Worm (Caenorhabditis elegans) whole organism, L4 larva: Measurements from ENCODE around the gene Y97E10AR.3.
A peak's percentile ranks its signal among the peaks of the same experiment; 100 is the strongest.

Experiments used
- D1046.2 ChIP-seq: fragments of 200-800 bp; sonication (Bioruptor generic); IDR thresholded peaks from 2 replicates; pipeline ENCODE4 v1.3.6; 2022; ENCODE audit warnings: missing genetic modification characterization, missing compliant biosample characterization
- F26F4.8 ChIP-seq: fragments of 200-800 bp; sonication (Bioruptor generic); conservative IDR thresholded peaks from 2 replicates; pipeline ENCODE4 v1.3.6; 2022; ENCODE audit warnings: missing genetic modification characterization, missing compliant biosample characterization
- T20F7.1 ChIP-seq: fragments of 200-800 bp; sonication (Bioruptor generic); optimal IDR thresholded peaks from 2 replicates; lab custom pipeline; 2018; ENCODE audit warnings: mild to moderate bottlenecking, missing genetic modification characterization, missing compliant biosample characterization
- Y5F2A.4 ChIP-seq: fragments of 200-800 bp; sonication (Bioruptor generic); optimal IDR thresholded peaks from 2 replicates; lab custom pipeline; 2018; ENCODE audit warnings: mild to moderate bottlenecking, missing genetic modification characterization, missing compliant biosample characterization
- Y75B8A.6 ChIP-seq: fragments of 200-800 bp; sonication (Bioruptor generic); IDR thresholded peaks from 2 replicates; pipeline ENCODE4 v1.3.6; 2022; ENCODE audit warnings: missing genetic modification reagents, missing genetic modification characterization, missing compliant biosample characterization
- ZK337.2 ChIP-seq: fragments of 200-800 bp; sonication (Bioruptor generic); IDR thresholded peaks from 2 replicates; pipeline ENCODE4 v1.3.6; 2022; ENCODE audit warnings: missing genetic modification reagents, missing genetic modification characterization, missing compliant biosample characterization
- aly-2 ChIP-seq: sonication (generic microtip); optimal IDR thresholded peaks from 2 replicates; lab custom pipeline; 2018; ENCODE audit warnings: missing biosample characterization, missing genetic modification characterization
- ama-1 ChIP-seq: fragments of 150-350 bp; optimal IDR thresholded peaks from 2 replicates; lab custom pipeline; 2014; ENCODE audit warnings: inconsistent platforms, mixed read lengths
- attf-4 ChIP-seq: sonication (generic microtip); optimal IDR thresholded peaks from 3 replicates; lab custom pipeline; 2017; ENCODE audit warnings: missing biosample characterization, missing genetic modification characterization
- ceh-20 ChIP-seq: fragments of 200-800 bp; sonication (Bioruptor generic); IDR thresholded peaks from 2 replicates; pipeline ENCODE4 v1.3.6; 2022; ENCODE audit warnings: missing genetic modification reagents, missing genetic modification characterization, missing compliant biosample characterization
- ceh-32 ChIP-seq: sonication (generic microtip); optimal IDR thresholded peaks from 2 replicates; lab custom pipeline; 2016; ENCODE audit warnings: mild to moderate bottlenecking, missing genetic modification characterization, missing compliant biosample characterization; ENCODE audit not compliant: poor library complexity
- ctbp-1 ChIP-seq: fragments of 200-800 bp; sonication (Bioruptor generic); IDR thresholded peaks from 2 replicates; pipeline ENCODE4 v1.3.6; 2022; ENCODE audit warnings: missing genetic modification reagents, missing genetic modification characterization, missing compliant biosample characterization
- daf-16 ChIP-seq, 3 experiments: sonication (generic microtip); optimal IDR thresholded peaks; 2 replicates each; lab custom pipeline; 2016 to 2017; ENCODE audit warnings: missing genetic modification characterization in 3 of 3, missing genetic modification reagents in 3 of 3, mild to moderate bottlenecking in 2 of 3, missing compliant biosample characterization in 2 of 3, missing biosample characterization in 1 of 3, moderate library complexity in 1 of 3
- daf-19 ChIP-seq: fragments of 200-800 bp; sonication (Bioruptor generic); conservative IDR thresholded peaks from 2 replicates; pipeline ENCODE4 v1.3.6; 2022; ENCODE audit warnings: missing genetic modification characterization, missing compliant biosample characterization
- daf-8 ChIP-seq: fragments of 200-800 bp; sonication (Bioruptor generic); IDR thresholded peaks from 2 replicates; pipeline ENCODE4 v1.3.6; 2022; ENCODE audit warnings: missing genetic modification characterization, missing compliant biosample characterization
- dmd-6 ChIP-seq: fragments of 200-800 bp; sonication (Bioruptor generic); IDR thresholded peaks from 2 replicates; pipeline ENCODE4 v1.3.6; 2022; ENCODE audit warnings: missing genetic modification reagents, missing genetic modification characterization, missing compliant biosample characterization
- fkh-10 ChIP-seq: fragments of 150-350 bp; optimal IDR thresholded peaks from 2 replicates; lab custom pipeline; 2014; ENCODE audit warnings: missing biosample characterization, missing genetic modification reagents, missing genetic modification characterization
- fos-1 ChIP-seq: fragments of 150-350 bp; optimal IDR thresholded peaks from 2 replicates; lab custom pipeline; 2014; ENCODE audit warnings: missing biosample characterization, missing genetic modification characterization
- hif-1 ChIP-seq, 2 experiments: sonication (generic microtip); optimal IDR thresholded peaks; 2 replicates each; lab custom pipeline; 2016 to 2017; ENCODE audit warnings: missing compliant biosample characterization in 2 of 2, missing genetic modification characterization in 2 of 2, missing genetic modification reagents in 2 of 2, missing genotype in 2 of 2, mild to moderate bottlenecking in 1 of 2
- lin-1 ChIP-seq: fragments of 200-800 bp; sonication (Bioruptor generic); IDR thresholded peaks from 2 replicates; pipeline ENCODE4 v1.3.6; 2022; ENCODE audit warnings: missing genetic modification reagents, missing genetic modification characterization, missing compliant biosample characterization
- lin-13 ChIP-seq: fragments of 150-350 bp; optimal IDR thresholded peaks from 2 replicates; lab custom pipeline; 2014; ENCODE audit warnings: missing biosample characterization, missing genetic modification reagents, missing genetic modification characterization
- lin-29 ChIP-seq: fragments of 200-800 bp; sonication (Bioruptor generic); IDR thresholded peaks from 2 replicates; pipeline ENCODE4 v1.3.6; 2022; ENCODE audit warnings: missing genetic modification reagents, missing genetic modification characterization, missing compliant biosample characterization
- lin-38 ChIP-seq: fragments of 200-800 bp; sonication (Bioruptor generic); IDR thresholded peaks from 2 replicates; pipeline ENCODE4 v1.3.6; 2022; ENCODE audit warnings: missing genetic modification reagents, missing genetic modification characterization, missing compliant biosample characterization
- lsy-2 ChIP-seq, 2 experiments: fragments of 150-350 bp in 1 of 2; sonication (generic microtip) in 1 of 2; optimal IDR thresholded peaks; 2 replicates each; lab custom pipeline; 2014 to 2017; ENCODE audit warnings: missing biosample characterization in 2 of 2, missing genetic modification characterization in 2 of 2
- madf-5 ChIP-seq, 2 experiments: fragments of 200-800 bp; sonication (Bioruptor generic); IDR thresholded peaks; 2 replicates each; pipeline ENCODE4 v1.3.6; 2022; ENCODE audit warnings: missing compliant biosample characterization in 2 of 2, missing genetic modification characterization in 2 of 2
- madf-9 ChIP-seq: fragments of 200-800 bp; sonication (Bioruptor generic); conservative IDR thresholded peaks from 2 replicates; pipeline ENCODE4 v1.3.6; 2022; ENCODE audit warnings: missing genetic modification reagents, missing genetic modification characterization, missing compliant biosample characterization
- mdl-1 ChIP-seq, 2 experiments: fragments of 150-350 bp in 1 of 2; sonication (generic microtip) in 1 of 2; optimal IDR thresholded peaks; 2 replicates each; lab custom pipeline; 2014 to 2017; ENCODE audit warnings: missing biosample characterization in 2 of 2, missing genetic modification characterization in 2 of 2
- mdt-29 ChIP-seq: fragments of 200-800 bp; sonication (Bioruptor generic); IDR thresholded peaks from 2 replicates; pipeline ENCODE4 v1.3.6; 2022; ENCODE audit warnings: missing genetic modification reagents, missing genetic modification characterization, missing compliant biosample characterization
- mes-2 ChIP-seq: sonication (generic microtip); optimal IDR thresholded peaks from 2 replicates; lab custom pipeline; 2016; ENCODE audit warnings: missing genotype, mild to moderate bottlenecking, missing genetic modification characterization, missing compliant biosample characterization; ENCODE audit not compliant: poor library complexity, severe bottlenecking
- mxl-3 ChIP-seq: fragments of 200-800 bp; sonication (Bioruptor generic); optimal IDR thresholded peaks from 2 replicates; lab custom pipeline; 2018; ENCODE audit warnings: mild to moderate bottlenecking, missing genetic modification characterization, missing compliant biosample characterization
- nhr-10 ChIP-seq: fragments of 150-350 bp; optimal IDR thresholded peaks from 2 replicates; lab custom pipeline; 2014; ENCODE audit warnings: missing biosample characterization, missing genetic modification characterization
- nhr-102 ChIP-seq: sonication (generic microtip); optimal IDR thresholded peaks from 2 replicates; lab custom pipeline; 2016; ENCODE audit warnings: mild to moderate bottlenecking, missing genetic modification characterization, moderate library complexity, missing compliant biosample characterization
- nhr-111 ChIP-seq: fragments of 200-800 bp; sonication (Bioruptor generic); optimal IDR thresholded peaks from 2 replicates; lab custom pipeline; 2018; ENCODE audit warnings: mild to moderate bottlenecking, missing genetic modification characterization, missing compliant biosample characterization
- nhr-48 ChIP-seq: sonication (generic microtip); optimal IDR thresholded peaks from 2 replicates; lab custom pipeline; 2016; ENCODE audit warnings: mild to moderate bottlenecking, missing genetic modification characterization, missing compliant biosample characterization
- nhr-77 ChIP-seq: fragments of 150-350 bp; optimal IDR thresholded peaks from 2 replicates; lab custom pipeline; 2014; ENCODE audit warnings: missing biosample characterization, missing genetic modification characterization
- pha-4 ChIP-seq, 2 experiments: fragments of 150-350 bp in 1 of 2; fragments of 200-800 bp in 1 of 2; sonication (Bioruptor generic) in 1 of 2; IDR thresholded peaks in 1 of 2; optimal IDR thresholded peaks in 1 of 2; 2 replicates each; pipeline versions ENCODE4 v1.3.6 to Lab custom; 2014 to 2022; ENCODE audit warnings: missing genetic modification characterization in 2 of 2, missing genetic modification reagents in 2 of 2, missing biosample characterization in 1 of 2, missing compliant biosample characterization in 1 of 2
- pqm-1 ChIP-seq: sonication (generic microtip); optimal IDR thresholded peaks from 2 replicates; lab custom pipeline; 2017; ENCODE audit warnings: missing biosample characterization, missing genetic modification characterization
- rbr-2 ChIP-seq: sonication (generic microtip); optimal IDR thresholded peaks from 2 replicates; lab custom pipeline; 2016; ENCODE audit warnings: missing genotype, missing genetic modification characterization, missing compliant biosample characterization
- saeg-2 ChIP-seq: fragments of 200-800 bp; sonication (Bioruptor generic); IDR thresholded peaks from 2 replicates; pipeline ENCODE4 v1.3.6; 2022; ENCODE audit warnings: missing genetic modification reagents, missing genetic modification characterization, missing compliant biosample characterization
- skn-1 ChIP-seq: fragments of 150-350 bp; optimal IDR thresholded peaks from 2 replicates; lab custom pipeline; 2014; ENCODE audit warnings: missing biosample characterization, missing genetic modification characterization
- spr-1 ChIP-seq: sonication (generic microtip); optimal IDR thresholded peaks from 2 replicates; lab custom pipeline; 2016; ENCODE audit warnings: mild to moderate bottlenecking, missing genetic modification characterization, missing compliant biosample characterization
- tag-97 ChIP-seq: fragments of 200-800 bp; sonication (Bioruptor generic); IDR thresholded peaks from 2 replicates; pipeline ENCODE4 v1.3.6; 2022; ENCODE audit warnings: missing genetic modification characterization, missing compliant biosample characterization
- tra-1 ChIP-seq: fragments of 200-800 bp; sonication (Bioruptor generic); IDR thresholded peaks from 2 replicates; pipeline ENCODE4 v1.3.6; 2022; ENCODE audit warnings: missing genetic modification reagents, missing genetic modification characterization, missing compliant biosample characterization
- unc-62 ChIP-seq, 3 experiments: fragments of 150-350 bp in 1 of 3; sonication (generic microtip); optimal IDR thresholded peaks in 2 of 3; peaks in 1 of 3; 1 replicate in 1 of 3; 2 replicates in 2 of 3; lab custom pipeline; 2014 to 2017; ENCODE audit warnings: missing biosample characterization in 3 of 3, missing genetic modification characterization in 3 of 3, missing genetic modification reagents in 3 of 3, missing genotype in 1 of 3
- zag-1 ChIP-seq: fragments of 150-350 bp; optimal IDR thresholded peaks from 2 replicates; lab custom pipeline; 2014; ENCODE audit warnings: missing biosample characterization, missing genetic modification characterization
- zfp-3 ChIP-seq: fragments of 200-800 bp; sonication (Bioruptor generic); conservative IDR thresholded peaks from 2 replicates; pipeline ENCODE4 v1.3.6; 2022; ENCODE audit warnings: missing genetic modification reagents, missing genetic modification characterization, missing compliant biosample characterization
- zip-11 ChIP-seq: fragments of 200-800 bp; sonication (Bioruptor generic); IDR thresholded peaks from 2 replicates; pipeline ENCODE4 v1.3.6; 2022; ENCODE audit warnings: missing genetic modification characterization, missing compliant biosample characterization
- ztf-11 ChIP-seq: fragments of 150-350 bp; optimal IDR thresholded peaks from 2 replicates; lab custom pipeline; 2014; ENCODE audit warnings: missing biosample characterization, missing genetic modification characterization
- ztf-7 ChIP-seq: fragments of 150-350 bp; optimal IDR thresholded peaks from 2 replicates; lab custom pipeline; 2014; ENCODE audit warnings: missing biosample characterization, missing genetic modification characterization

Y97E10AR.3 gene

DNA sequence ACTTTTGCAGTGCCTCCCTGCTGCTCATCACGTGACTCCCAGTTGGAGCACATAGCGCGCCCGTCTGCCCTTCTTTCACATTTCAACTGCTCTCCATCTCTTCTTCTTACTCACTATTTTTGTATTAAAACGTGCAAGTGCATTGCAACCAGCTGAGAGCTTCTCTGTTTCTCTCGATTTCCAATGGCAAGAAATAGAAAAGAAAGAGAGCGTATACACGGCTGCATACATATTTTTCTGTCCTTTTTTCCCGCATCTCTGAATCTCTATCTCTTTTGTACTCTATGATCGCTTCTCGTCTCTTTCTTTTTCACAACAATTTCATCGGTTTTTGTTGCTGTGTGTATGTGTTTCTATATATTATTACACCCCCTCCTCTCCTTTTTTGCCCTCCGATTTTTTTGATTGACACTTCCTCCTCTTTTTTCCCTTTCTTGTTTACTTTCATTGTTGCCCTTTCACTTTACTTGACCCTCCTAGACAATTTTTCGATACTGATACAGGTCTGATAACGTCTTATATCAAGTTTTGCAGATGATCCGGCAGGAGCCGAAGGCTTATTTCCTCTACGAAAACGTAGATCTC, 6.3 kb downstream of the Y97E10AR.3 start, which contains the start of gene Y97E10AR.1:
Y97E10AR.1 (plus strand) TSS at position 535 of the 585 bp plus-strand sequence.
- no peak for TF ChIP-seq ceh-20 (GFP tag; lab: Robert Waterston, UW)
- peak; percentile 76 for TF ChIP-seq nhr-77 (tag; lab: Kevin White, UChicago)
- TF ChIP-seq Y75B8A.6 (GFP tag; lab: Robert Waterston, UW): no peak
- no peak for TF ChIP-seq rbr-2 (tag; lab: Kevin White, UChicago)
- TF ChIP-seq saeg-2 (GFP tag; lab: Robert Waterston, UW): 0 out of 2 replicates have a peak, but pooled peaks have one; percentile 15
- peak; percentile 56; the same call in 1 of the 2 replicates for TF ChIP-seq pha-4 (GFP tag; IDR thresholded peaks at IDR 0.05; lab: Robert Waterston, UW)
- peak; percentile 39 for TF ChIP-seq pha-4 (tag; optimal IDR thresholded peaks at IDR 0.05; lab: Kevin White, UChicago)
- TF ChIP-seq madf-9 (GFP tag; lab: Robert Waterston, UW): peak; percentile 40; the same call in 1 of the 2 replicates
- no peak for TF ChIP-seq Y5F2A.4 (GFP tag; lab: Kevin White, UChicago)
- TF ChIP-seq madf-5 (GFP tag; IDR thresholded peaks at IDR 0.05; lab: Robert Waterston, UW): no peak
- no peak for TF ChIP-seq zag-1 (tag; lab: Kevin White, UChicago)
- no peak for TF ChIP-seq ceh-32
- TF ChIP-seq lin-13 (GFP tag; lab: Kevin White, UChicago): no peak
- peak; percentile 39 for TF ChIP-seq fkh-10 (GFP tag; lab: Kevin White, UChicago)
- peak; percentile 83 for TF ChIP-seq ctbp-1 (GFP tag; lab: Robert Waterston, UW)
- TF ChIP-seq nhr-10 (tag; lab: Kevin White, UChicago): no peak
- no peak for TF ChIP-seq D1046.2
- TF ChIP-seq mdt-29: no peak
- no peak for TF ChIP-seq skn-1 (tag; lab: Kevin White, UChicago)
- 0 out of 2 replicates have a peak, but pooled peaks have one; percentile 28 for TF ChIP-seq tra-1
- TF ChIP-seq daf-19 (GFP tag; lab: Robert Waterston, UW): no peak
- peak; percentile 75 for TF ChIP-seq mxl-3
- TF ChIP-seq ama-1: no peak
- no peak for TF ChIP-seq zip-11 (GFP tag; lab: Robert Waterston, UW)
- TF ChIP-seq F26F4.8 (GFP tag; lab: Robert Waterston, UW): no peak
- TF ChIP-seq mdl-1 (tag; optimal IDR thresholded peaks at IDR 0.05; lab: Kevin White, UChicago): peak in 1 of 2 experiments; percentile 86
- peak; percentile 74 for TF ChIP-seq T20F7.1 (GFP tag; lab: Kevin White, UChicago)
- TF ChIP-seq attf-4: no peak
- peak in 1 of 2 experiments; percentile 75 for TF ChIP-seq daf-16 (GFP tag; optimal IDR thresholded peaks at IDR 0.05; lab: Kevin White, UChicago)
- peak; percentile 87 for TF ChIP-seq daf-16 (tag; optimal IDR thresholded peaks at IDR 0.05; lab: Kevin White, UChicago)
- TF ChIP-seq pqm-1 (tag; lab: Kevin White, UChicago): peak; percentile 63
- TF ChIP-seq nhr-48 (tag; lab: Kevin White, UChicago): peak; percentile 86
- peak in 1 of 2 experiments; percentile 99 for TF ChIP-seq unc-62 (GFP tag; optimal IDR thresholded peaks at IDR 0.05 in 1 of 2; lab: Kevin White, UChicago)
- peak; percentile 37 for TF ChIP-seq unc-62 (tag; optimal IDR thresholded peaks at IDR 0.05; lab: Kevin White, UChicago)
- TF ChIP-seq lin-38 (GFP tag; lab: Robert Waterston, UW): no peak
- TF ChIP-seq ZK337.2: no peak
- TF ChIP-seq ztf-11 (tag; lab: Kevin White, UChicago): no peak
- no peak for TF ChIP-seq lin-29
- TF ChIP-seq lsy-2 (tag; optimal IDR thresholded peaks at IDR 0.05; lab: Kevin White, UChicago): peak; percentile 29 to 79
- TF ChIP-seq zfp-3 (GFP tag; lab: Robert Waterston, UW): no peak
- TF ChIP-seq ztf-7 (tag; lab: Kevin White, UChicago): no peak
- peak; percentile 42 for TF ChIP-seq mes-2 (tag; lab: Kevin White, UChicago)
- TF ChIP-seq dmd-6 (GFP tag; lab: Robert Waterston, UW): peak; percentile 94
- no peak for TF ChIP-seq nhr-102 (tag; lab: Kevin White, UChicago)
- no peak for TF ChIP-seq nhr-111 (GFP tag; lab: Kevin White, UChicago)
- TF ChIP-seq fos-1 (tag; lab: Kevin White, UChicago): no peak
- TF ChIP-seq hif-1 (tag; optimal IDR thresholded peaks at IDR 0.05; lab: Kevin White, UChicago): peak in 1 of 2 experiments; percentile 78
- TF ChIP-seq daf-8: no peak
- no peak for TF ChIP-seq aly-2 (tag; lab: Kevin White, UChicago)
- no peak for TF ChIP-seq spr-1 (tag; lab: Kevin White, UChicago)
- no peak for TF ChIP-seq lin-1 (GFP tag; lab: Robert Waterston, UW)
- TF ChIP-seq tag-97 (GFP tag; lab: Robert Waterston, UW): no peak
